Fruit fly (Drosophila melanogaster) whole organism, wandering third instar larva: ENCODE measurements around the gene kuk.

Source experiments
- CG9705 ChIP-seq: fragments of 200-800 bp; sonication (Bioruptor generic); optimal IDR thresholded peaks from 2 replicates; lab custom pipeline; 2018; ENCODE audit warnings: missing biosample characterization, mild to moderate bottlenecking, missing genetic modification characterization
- CrebA ChIP-seq: fragments of 200-800 bp; sonication (Bioruptor generic); optimal IDR thresholded peaks from 2 replicates; lab custom pipeline; 2016; ENCODE audit warnings: missing biosample characterization, mild to moderate bottlenecking, missing genetic modification characterization, borderline replicate concordance
- Dfd ChIP-seq: fragments of >200 bp; optimal IDR thresholded peaks from 2 replicates; lab custom pipeline; 2017; ENCODE audit warnings: missing biosample characterization, missing genetic modification characterization
- Dif ChIP-seq: fragments of 200-275, 200-300 bp; sonication (Bioruptor generic); optimal IDR thresholded peaks from 2 replicates; lab custom pipeline; 2018; ENCODE audit warnings: missing biosample characterization, missing genetic modification characterization; ENCODE audit not compliant: partially characterized antibody
- HLH106 ChIP-seq: fragments of 200-800 bp; optimal IDR thresholded peaks from 3 replicates; lab custom pipeline; 2019; ENCODE audit warnings: missing biosample characterization, mild to moderate bottlenecking, missing genetic modification characterization, moderate library complexity
- Hnf4 ChIP-seq: fragments of 200-800 bp; sonication (Bioruptor generic); optimal IDR thresholded peaks from 2 replicates; lab custom pipeline; 2016; ENCODE audit warnings: missing biosample characterization, mild to moderate bottlenecking, missing genetic modification characterization
- Hr78 ChIP-seq: fragments of >200 bp; optimal IDR thresholded peaks from 2 replicates; lab custom pipeline; 2017; ENCODE audit warnings: missing biosample characterization, missing genetic modification characterization
- Hr83 ChIP-seq: fragments of 200-300 bp; sonication (Bioruptor generic); optimal IDR thresholded peaks from 2 replicates; lab custom pipeline; 2016; ENCODE audit warnings: missing biosample characterization, mild to moderate bottlenecking, missing genetic modification characterization, moderate library complexity; ENCODE audit not compliant: poor library complexity, severe bottlenecking
- Jra ChIP-seq: sonication (Bioruptor generic); optimal IDR thresholded peaks from 2 replicates; lab custom pipeline; 2016; ENCODE audit warnings: missing biosample characterization, missing genetic modification characterization
- Mio ChIP-seq: sonication (Bioruptor generic); optimal IDR thresholded peaks from 2 replicates; lab custom pipeline; 2016; ENCODE audit warnings: missing biosample characterization, missing genetic modification characterization
- Myc ChIP-seq: fragments of >200 bp; optimal IDR thresholded peaks from 2 replicates; lab custom pipeline; 2017
- N ChIP-seq: fragments of >200 bp; optimal IDR thresholded peaks from 2 replicates; lab custom pipeline; 2018; ENCODE audit warnings: missing biosample characterization, missing external identifiers, missing genetic modification characterization
- OdsH ChIP-seq: fragments of 200-800 bp; sonication (Bioruptor generic); optimal IDR thresholded peaks from 2 replicates; lab custom pipeline; 2016; ENCODE audit warnings: missing biosample characterization, mild to moderate bottlenecking, missing genetic modification characterization
- Rel ChIP-seq, 2 experiments: fragments of 200-800 bp; sonication (Bioruptor generic) in 1 of 2; optimal IDR thresholded peaks; 2 replicates in 1 of 2; 3 replicates in 1 of 2; lab custom pipeline; 2016 to 2019; ENCODE audit warnings: mild to moderate bottlenecking in 2 of 2, missing biosample characterization in 2 of 2, missing genetic modification characterization in 2 of 2, moderate library complexity in 1 of 2
- Sp1 ChIP-seq: fragments of 200-800 bp; sonication (Bioruptor generic); optimal IDR thresholded peaks from 3 replicates; lab custom pipeline; 2019; ENCODE audit warnings: missing biosample characterization, mild to moderate bottlenecking, missing genetic modification characterization, moderate library complexity
- Vsx2 ChIP-seq: fragments of 200-300, 225-300 bp; sonication (Bioruptor generic); optimal IDR thresholded peaks from 2 replicates; lab custom pipeline; 2018; ENCODE audit warnings: missing biosample characterization, missing genetic modification characterization; ENCODE audit not compliant: partially characterized antibody
- br ChIP-seq: fragments of 200-800 bp; sonication (Bioruptor generic); optimal IDR thresholded peaks from 2 replicates; lab custom pipeline; 2016; ENCODE audit warnings: missing biosample characterization, missing genetic modification characterization
- brk ChIP-seq: fragments of 200-800 bp; sonication (Bioruptor generic); optimal IDR thresholded peaks from 2 replicates; lab custom pipeline; 2016; ENCODE audit warnings: missing biosample characterization, mild to moderate bottlenecking, missing genetic modification characterization
- dl ChIP-seq, 2 experiments: fragments of 175-275, 200-275 bp in 1 of 2; fragments of 200-275 bp in 1 of 2; sonication (Bioruptor generic); optimal IDR thresholded peaks; lab custom pipeline; 2018; ENCODE audit warnings: mild to moderate bottlenecking in 2 of 2, missing biosample characterization in 2 of 2, missing genetic modification characterization in 2 of 2, moderate library complexity in 2 of 2; ENCODE audit not compliant: partially characterized antibody in 2 of 2, insufficient read depth in 1 of 2
- dmrt93B ChIP-seq: fragments of 200-800 bp; sonication (Bioruptor generic); optimal IDR thresholded peaks from 2 replicates; lab custom pipeline; 2018; ENCODE audit warnings: missing biosample characterization, mild to moderate bottlenecking, missing genetic modification characterization
- dsf ChIP-seq: sonication (Bioruptor generic); optimal IDR thresholded peaks from 2 replicates; lab custom pipeline; 2016; ENCODE audit warnings: missing biosample characterization, missing genetic modification characterization, borderline replicate concordance
- ey ChIP-seq: fragments of 200-800 bp; sonication (Bioruptor generic); optimal IDR thresholded peaks from 2 replicates; lab custom pipeline; 2016; ENCODE audit warnings: missing biosample characterization, missing genetic modification characterization
- foxo ChIP-seq, 2 experiments: fragments of 200-800 bp; sonication (Bioruptor generic); optimal IDR thresholded peaks; 2 replicates in 1 of 2; 3 replicates in 1 of 2; lab custom pipeline; 2016 to 2017; ENCODE audit warnings: missing biosample characterization in 2 of 2, missing genetic modification characterization in 2 of 2
- fru ChIP-seq: fragments of 200-800 bp; sonication (Bioruptor generic); optimal IDR thresholded peaks from 3 replicates; lab custom pipeline; 2016; ENCODE audit warnings: missing biosample characterization, mild to moderate bottlenecking, missing genetic modification characterization
- h ChIP-seq: fragments of 200-800 bp; sonication (Bioruptor generic); optimal IDR thresholded peaks from 3 replicates; lab custom pipeline; 2016; ENCODE audit warnings: missing biosample characterization, mild to moderate bottlenecking, missing genetic modification characterization
- jim ChIP-seq: fragments of 175-275, 200-325 bp; sonication (Bioruptor generic); optimal IDR thresholded peaks from 2 replicates; lab custom pipeline; 2016; ENCODE audit warnings: missing biosample characterization, mild to moderate bottlenecking, missing genetic modification characterization
- pan ChIP-seq: fragments of >200 bp; optimal IDR thresholded peaks from 2 replicates; lab custom pipeline; 2017
- psq ChIP-seq: fragments of 200-800 bp; sonication (Bioruptor generic); optimal IDR thresholded peaks from 3 replicates; lab custom pipeline; 2017; ENCODE audit warnings: missing biosample characterization, mild to moderate bottlenecking, missing genetic modification characterization, moderate library complexity
- rgr ChIP-seq: fragments of 200-800 bp; sonication (Bioruptor generic); optimal IDR thresholded peaks from 3 replicates; lab custom pipeline; 2016; ENCODE audit warnings: missing biosample characterization, mild to moderate bottlenecking, missing genetic modification characterization
- sage ChIP-seq: fragments of 200-800 bp; sonication (Bioruptor generic); optimal IDR thresholded peaks from 2 replicates; lab custom pipeline; 2016; ENCODE audit warnings: missing biosample characterization, mild to moderate bottlenecking, missing genetic modification characterization
- sv ChIP-seq: fragments of 200-800 bp; sonication (Bioruptor generic); optimal IDR thresholded peaks from 3 replicates; lab custom pipeline; 2016; ENCODE audit warnings: missing biosample characterization, missing genetic modification characterization
- tai ChIP-seq: sonication (Bioruptor generic); optimal IDR thresholded peaks from 2 replicates; lab custom pipeline; 2016; ENCODE audit warnings: missing biosample characterization, missing genetic modification characterization
- usp ChIP-seq: fragments of >200 bp; optimal IDR thresholded peaks from 2 replicates; lab custom pipeline; 2017; ENCODE audit warnings: missing biosample characterization, missing genetic modification characterization
- woc ChIP-seq: sonication (Bioruptor generic); optimal IDR thresholded peaks from 2 replicates; lab custom pipeline; 2016; ENCODE audit warnings: missing biosample characterization, mild to moderate bottlenecking, missing genetic modification characterization

Gene kuk

DNA sequence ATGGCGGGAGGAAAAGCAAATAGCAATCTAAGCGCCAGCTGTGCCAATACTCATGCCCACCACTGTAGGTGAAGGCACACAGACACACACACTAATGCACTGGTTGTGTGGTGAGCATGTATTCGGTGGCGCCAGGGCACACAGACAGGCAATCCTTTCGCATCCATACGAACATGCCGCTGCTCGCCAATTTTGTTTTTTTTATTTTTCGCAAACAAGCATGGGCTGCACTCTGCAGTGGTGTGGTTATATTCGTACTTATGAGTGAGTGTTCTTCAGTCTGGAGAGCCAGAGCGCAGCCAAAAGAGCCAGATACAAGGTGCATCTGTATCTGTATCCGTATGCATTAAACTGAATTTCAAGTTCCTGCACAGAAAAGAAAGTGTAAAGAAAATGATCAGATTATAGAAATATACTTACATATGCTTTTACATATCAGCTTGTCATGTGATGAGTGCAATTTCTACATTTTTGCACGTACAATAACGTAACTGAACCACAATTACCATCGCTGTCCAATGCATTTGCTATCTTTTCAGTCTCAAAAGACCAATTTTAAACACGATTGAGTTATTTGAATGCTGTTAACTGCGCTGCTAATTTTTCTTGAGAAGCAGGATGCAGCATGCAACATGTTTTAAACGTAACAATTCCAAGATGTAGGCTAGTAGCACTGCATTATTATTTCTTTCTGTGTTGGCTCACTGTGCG, 20.8 kb upstream of the kuk start:
- TF ChIP-seq Sp1 = peak; percentile 34
- TF ChIP-seq br (GFP tag; lab: Kevin White, UChicago) = peak; percentile 24
- no peak for TF ChIP-seq Hnf4 (GFP tag; lab: Kevin White, UChicago)
- peak; percentile 13 for TF ChIP-seq HLH106
- TF ChIP-seq Rel (GFP tag; optimal IDR thresholded peaks at IDR 0.05; lab: Kevin White, UChicago) = peak; percentile 23
- no peak for TF ChIP-seq Rel (tag; optimal IDR thresholded peaks at IDR 0.05; lab: Kevin White, UChicago)
- peak in 1 of 2 experiments; percentile 67 for TF ChIP-seq foxo (GFP tag; optimal IDR thresholded peaks at IDR 0.05; lab: Kevin White, UChicago)
- peak; percentile 22 for TF ChIP-seq CG9705 (GFP tag; lab: Kevin White, UChicago)
- peak; percentile 38 for TF ChIP-seq h (GFP tag; lab: Kevin White, UChicago)
- peak; percentile 46 for TF ChIP-seq Jra (GFP tag; lab: Kevin White, UChicago)
- TF ChIP-seq dmrt93B = peak; percentile 60
- TF ChIP-seq dsf (GFP tag; lab: Kevin White, UChicago) = no peak
- no peak for TF ChIP-seq sage (GFP tag; lab: Kevin White, UChicago)
- TF ChIP-seq fru = peak; percentile 69
- TF ChIP-seq Hr83 (GFP tag; lab: Kevin White, UChicago) = peak; percentile 83
- TF ChIP-seq N (GFP tag; lab: Kevin White, UChicago) = peak; percentile 72
- no peak for TF ChIP-seq usp
- peak; percentile 53 for TF ChIP-seq psq
- peak in 1 of 2 experiments; percentile 58 for TF ChIP-seq dl (GFP tag; optimal IDR thresholded peaks at IDR 0.05; lab: Kevin White, UChicago; ENCODE audit: insufficient read depth in 1 of 2, partially characterized antibody in 2 of 2)
- peak; percentile 60 for TF ChIP-seq OdsH (GFP tag; lab: Kevin White, UChicago)
- no peak for TF ChIP-seq tai (GFP tag; lab: Kevin White, UChicago)
- TF ChIP-seq Mio (GFP tag; lab: Kevin White, UChicago) = no peak
- TF ChIP-seq jim (GFP tag; lab: Kevin White, UChicago) = peak; percentile 56
- TF ChIP-seq rgr (GFP tag; lab: Kevin White, UChicago) = peak; percentile 48
- peak; percentile 83 for TF ChIP-seq brk (GFP tag; lab: Kevin White, UChicago)
- TF ChIP-seq Hr78 (GFP tag; lab: Kevin White, UChicago) = peak; percentile 14
- TF ChIP-seq CrebA = peak; percentile 12
- TF ChIP-seq ey (GFP tag; lab: Kevin White, UChicago) = peak; percentile 70
- TF ChIP-seq Dif (GFP tag; lab: Kevin White, UChicago) = peak; percentile 17
- TF ChIP-seq, all 38 proteins: peak for 22

DNA sequence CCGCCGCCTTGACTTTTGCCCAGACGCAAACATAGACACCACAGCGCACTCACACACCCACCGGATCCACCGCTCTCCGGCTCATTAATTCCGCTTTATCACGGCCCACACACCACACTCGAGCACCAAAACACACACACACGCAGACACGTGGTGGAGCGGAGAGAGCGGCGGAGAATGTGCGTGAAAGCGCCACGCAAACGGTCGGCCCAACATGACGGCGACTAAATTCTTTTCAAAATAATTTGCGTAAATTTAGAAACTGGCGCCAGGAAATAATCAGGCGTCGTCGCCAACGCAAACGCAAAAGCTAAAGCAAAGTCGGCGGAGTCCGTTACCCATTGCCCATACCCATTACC, 20.3 kb upstream of the kuk start:
- TF ChIP-seq Hr78 (GFP tag; lab: Kevin White, UChicago) = no peak
- TF ChIP-seq dl (GFP tag; optimal IDR thresholded peaks at IDR 0.05; lab: Kevin White, UChicago; ENCODE audit: insufficient read depth in 1 of 2, partially characterized antibody in 2 of 2) = peak in 1 of 2 experiments; percentile 27
- peak; percentile 34 for TF ChIP-seq Dif (GFP tag; lab: Kevin White, UChicago)

DNA sequence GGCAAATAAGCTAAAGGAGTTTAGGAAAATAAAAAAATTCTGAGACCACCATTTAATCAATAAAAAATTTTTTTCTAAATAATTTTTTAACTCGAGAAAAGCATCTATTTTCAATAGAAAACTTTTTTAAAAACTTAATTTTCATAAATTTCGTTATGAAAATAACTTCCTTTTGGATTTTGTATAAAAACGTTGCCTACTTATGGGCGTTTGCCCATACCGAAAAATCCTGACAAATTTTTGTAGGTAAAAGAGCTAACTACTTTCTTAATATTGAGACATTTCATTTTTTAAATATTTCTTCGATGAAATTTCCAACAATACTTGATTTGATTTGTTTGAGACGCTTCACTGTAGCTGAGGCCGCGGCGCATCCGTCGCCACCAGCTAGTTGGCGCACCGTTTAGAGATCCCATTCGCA, 19.8 kb upstream of the kuk start:
- TF ChIP-seq Vsx2 (GFP tag; lab: Kevin White, UChicago) = no peak
- TF ChIP-seq foxo (GFP tag; optimal IDR thresholded peaks at IDR 0.05; lab: Kevin White, UChicago) = peak in 1 of 2 experiments; percentile 20
- no peak for TF ChIP-seq Hr83 (GFP tag; lab: Kevin White, UChicago)
- peak; percentile 20 for TF ChIP-seq woc (GFP tag; lab: Kevin White, UChicago)
- TF ChIP-seq Jra (GFP tag; lab: Kevin White, UChicago) = no peak
- TF ChIP-seq N (GFP tag; lab: Kevin White, UChicago) = no peak
- TF ChIP-seq tai (GFP tag; lab: Kevin White, UChicago) = no peak
- no peak for TF ChIP-seq brk (GFP tag; lab: Kevin White, UChicago)
- TF ChIP-seq Dfd = no peak
- peak; percentile 12 for TF ChIP-seq psq
- TF ChIP-seq fru = peak; percentile 16
- no peak for TF ChIP-seq br (GFP tag; lab: Kevin White, UChicago)
- no peak for TF ChIP-seq HLH106
- no peak for TF ChIP-seq Myc (lab: Kevin White, UChicago)
- TF ChIP-seq usp = no peak
- TF ChIP-seq dl (GFP tag; optimal IDR thresholded peaks at IDR 0.05; lab: Kevin White, UChicago; ENCODE audit: insufficient read depth in 1 of 2, partially characterized antibody in 2 of 2) = no peak
- peak; percentile 32 for TF ChIP-seq sv (GFP tag; lab: Kevin White, UChicago)
- peak; percentile 31 for TF ChIP-seq ey (GFP tag; lab: Kevin White, UChicago)
- no peak for TF ChIP-seq pan (lab: Kevin White, UChicago)
